Fruit fly (Drosophila melanogaster) whole organism: Measurements from ENCODE around the gene Sptz.

Source experiments
- CG8478 ChIP-seq: fragments of >200 bp; optimal IDR thresholded peaks from 2 replicates; lab custom pipeline; 2018; ENCODE audit warnings: inconsistent platforms
- Dll ChIP-seq: fragments of >200 bp; optimal IDR thresholded peaks from 2 replicates; lab custom pipeline; 2017
- EcR ChIP-seq, 2 experiments: fragments of >200 bp; optimal IDR thresholded peaks; 2 replicates each; lab custom pipeline; 2017; ENCODE audit warnings: missing biosample characterization in 2 of 2, missing genetic modification characterization in 2 of 2, missing genetic modification reagents in 2 of 2
- pan ChIP-seq: fragments of >200 bp; optimal IDR thresholded peaks from 2 replicates; lab custom pipeline; 2017
- psq ChIP-seq: fragments of >200 bp; optimal IDR thresholded peaks from 2 replicates; lab custom pipeline; 2017
- usp ChIP-seq: fragments of >200 bp; optimal IDR thresholded peaks from 2 replicates; lab custom pipeline; 2017; ENCODE audit warnings: missing biosample characterization, missing genetic modification characterization, mixed read lengths

DNA sequence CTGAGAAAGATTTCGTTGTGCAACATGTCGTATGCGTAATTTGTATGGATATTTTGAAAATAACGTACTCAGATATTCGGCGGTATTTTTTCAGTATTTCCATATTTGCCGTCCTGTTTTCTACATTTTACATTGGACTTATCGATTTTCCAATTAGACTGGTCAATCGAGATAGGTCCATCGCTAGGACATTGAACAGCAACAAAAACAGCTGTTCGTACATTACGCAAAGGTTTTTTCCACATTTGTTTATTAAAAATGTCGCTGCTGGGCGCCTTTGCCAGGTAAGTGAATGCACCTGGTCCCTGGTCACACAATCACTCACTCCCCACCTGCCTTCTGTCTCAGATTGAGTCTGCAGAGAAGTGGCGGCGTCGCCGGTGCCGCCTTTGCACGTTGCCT lies 14.2 kb upstream of the Sptz start, which contains the start of gene mRpL40:
- TF ChIP-seq Dll (lab: Kevin White, UChicago), result no peak
- TF ChIP-seq psq, result no peak
- no peak for TF ChIP-seq usp (GFP tag; lab: Kevin White, UChicago)
- TF ChIP-seq CG8478, result no peak
- TF ChIP-seq pan (lab: Kevin White, UChicago), result no peak
- no peak for TF ChIP-seq EcR (GFP tag; optimal IDR thresholded peaks at IDR 0.05; lab: Kevin White, UChicago)
